Worm (Caenorhabditis elegans): ENCODE measurements around the gene set-21.
A peak's percentile ranks its signal among the peaks of the same experiment; 100 is the strongest.

DNA sequence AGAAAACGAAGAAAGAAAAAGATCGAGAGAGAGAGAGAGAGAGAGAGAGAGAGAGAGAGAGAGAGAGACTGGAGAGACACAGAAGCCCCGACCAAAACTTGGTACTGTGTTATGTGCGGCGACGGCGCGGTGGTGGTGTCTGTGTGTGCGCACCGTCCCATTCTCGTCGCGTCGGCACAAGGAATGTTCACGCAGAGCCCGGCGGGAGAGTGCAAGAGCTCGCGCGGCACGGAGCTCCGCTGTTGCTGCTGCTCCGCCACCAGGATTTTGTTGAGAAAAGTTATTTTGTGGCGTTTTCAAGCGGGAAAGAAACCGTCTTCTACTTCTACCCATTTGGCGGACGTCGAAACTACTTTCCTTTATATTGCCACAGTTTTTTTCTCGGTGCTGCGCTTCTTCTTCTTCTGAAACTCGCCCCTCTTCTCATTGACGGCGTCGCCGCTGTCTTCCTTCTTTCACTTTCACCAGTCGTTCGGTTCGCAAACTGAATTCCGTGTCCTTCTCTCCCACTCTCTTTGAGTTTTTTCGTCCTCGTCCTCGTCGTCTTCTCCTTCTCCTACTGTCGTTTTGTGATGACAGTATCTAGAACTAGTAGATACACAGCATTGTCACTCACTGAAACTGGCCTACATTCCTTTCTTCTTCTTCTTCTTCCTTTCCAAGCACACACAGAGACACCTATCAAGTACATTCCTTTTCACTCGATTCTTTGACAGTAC is 8.9 kb downstream of the set-21 start:
- TF ChIP-seq ceh-16 (tag; optimal IDR thresholded peaks at IDR 0.05), result no peak
- no peak for TF ChIP-seq elt-1 (tag; optimal IDR thresholded peaks at IDR 0.05)
- no peak for TF ChIP-seq lin-39 (tag; optimal IDR thresholded peaks at IDR 0.05)
- no peak for TF ChIP-seq R02D3.7 (tag; optimal IDR thresholded peaks at IDR 0.05)
- TF ChIP-seq nhr-11 (tag; optimal IDR thresholded peaks at IDR 0.05), result no peak
- TF ChIP-seq lin-15B (tag; optimal IDR thresholded peaks at IDR 0.05), result no peak
- TF ChIP-seq pha-4 (tag; optimal IDR thresholded peaks at IDR 0.05), result peak; percentile 63
- no peak for TF ChIP-seq pqm-1 (tag; optimal IDR thresholded peaks at IDR 0.05)
- no peak for TF ChIP-seq egl-27 (tag; optimal IDR thresholded peaks at IDR 0.05)
- no peak for TF ChIP-seq aly-2 (tag; optimal IDR thresholded peaks at IDR 0.05)
- TF ChIP-seq tbx-2 (tag; optimal IDR thresholded peaks at IDR 0.05), result no peak
- no peak for TF ChIP-seq skn-1 (tag; optimal IDR thresholded peaks at IDR 0.05)

All from whole organism, L3 larva.